Fruit fly (Drosophila melanogaster) whole organism, embryonic: ENCODE results near the gene sick.
A peak's percentile ranks its signal among the peaks of the same experiment; 100 is the strongest.

Source experiments
- Blimp-1 ChIP-seq: fragments of 200-800 bp; sonication (Bioruptor generic); optimal IDR thresholded peaks from 3 replicates; lab custom pipeline; 2018; ENCODE audit warnings: missing biosample characterization, missing genetic modification characterization, mild to moderate bottlenecking, moderate library complexity, missing genetic modification reagents
- Bteb2 ChIP-seq: fragments of 200-800 bp; sonication (Bioruptor generic); optimal IDR thresholded peaks from 2 replicates; lab custom pipeline; 2016; ENCODE audit warnings: missing biosample characterization, missing genetic modification characterization
- C15 ChIP-seq: fragments of 200-800 bp; sonication (Bioruptor generic); IDR thresholded peaks from 3 replicates; pipeline ENCODE4 v1.3.6; 2022; ENCODE audit warnings: missing biosample characterization, missing genetic modification characterization
- CG11504 ChIP-seq: fragments of 200-800 bp; sonication (Bioruptor generic); optimal IDR thresholded peaks from 3 replicates; lab custom pipeline; 2019; ENCODE audit warnings: missing biosample characterization, mild to moderate bottlenecking, missing genetic modification characterization, moderate library complexity
- CG16815 ChIP-seq: fragments of 200-800 bp; sonication (Bioruptor generic); optimal IDR thresholded peaks from 3 replicates; lab custom pipeline; 2017; ENCODE audit warnings: missing biosample characterization, mild to moderate bottlenecking, missing genetic modification characterization
- CG17361 ChIP-seq: fragments of 200-800 bp; sonication (Bioruptor generic); IDR thresholded peaks from 3 replicates; pipeline ENCODE4 v1.3.6; 2022; ENCODE audit warnings: missing biosample characterization, missing genetic modification characterization
- CG18262 ChIP-seq: fragments of 200-800 bp; optimal IDR thresholded peaks from 3 replicates; lab custom pipeline; 2019; ENCODE audit warnings: missing biosample characterization, mild to moderate bottlenecking, missing genetic modification characterization, moderate library complexity
- CG2712 ChIP-seq: fragments of 200-800 bp; optimal IDR thresholded peaks from 3 replicates; lab custom pipeline; 2019; ENCODE audit warnings: missing biosample characterization, mild to moderate bottlenecking, missing genetic modification characterization, moderate library complexity
- CG31441 ChIP-seq: fragments of 200-800 bp; sonication (Bioruptor generic); IDR thresholded peaks from 2 replicates; pipeline ENCODE4 v1.3.6; 2022; ENCODE audit warnings: missing biosample characterization, missing genetic modification characterization
- CG4360 ChIP-seq: fragments of 200-800 bp; sonication (Bioruptor generic); IDR thresholded peaks from 2 replicates; pipeline ENCODE4 v1.3.6; 2022; ENCODE audit warnings: missing biosample characterization, missing genetic modification characterization
- CG4707 ChIP-seq: fragments of 200-800 bp; sonication (Bioruptor generic); optimal IDR thresholded peaks from 2 replicates; lab custom pipeline; 2018; ENCODE audit warnings: missing biosample characterization, mild to moderate bottlenecking, missing genetic modification characterization, moderate library complexity
- CG6854 ChIP-seq: fragments of 200-800 bp; sonication (Bioruptor generic); optimal IDR thresholded peaks from 3 replicates; lab custom pipeline; 2017; ENCODE audit warnings: missing biosample characterization, mild to moderate bottlenecking, missing genetic modification characterization
- CG7839 ChIP-seq: fragments of 200-800 bp; sonication (Bioruptor generic); optimal IDR thresholded peaks from 3 replicates; lab custom pipeline; 2018; ENCODE audit warnings: missing biosample characterization, mild to moderate bottlenecking, missing genetic modification characterization, moderate library complexity
- CG8290 ChIP-seq, 3 experiments: fragments of 200-800 bp; sonication (Bioruptor generic); optimal IDR thresholded peaks; 2 replicates each; lab custom pipeline; 2016 to 2019; ENCODE audit warnings: missing biosample characterization in 3 of 3, missing genetic modification characterization in 3 of 3, mild to moderate bottlenecking in 2 of 3, moderate library complexity in 1 of 3
- CG9817 ChIP-seq: fragments of 200-800 bp; sonication (Bioruptor generic); optimal IDR thresholded peaks from 2 replicates; lab custom pipeline; 2018; ENCODE audit warnings: missing biosample characterization, mild to moderate bottlenecking, missing genetic modification characterization, moderate library complexity
- CoRest ChIP-seq: fragments of 200-800 bp; sonication (Bioruptor generic); optimal IDR thresholded peaks from 3 replicates; lab custom pipeline; 2018; ENCODE audit warnings: missing biosample characterization, mild to moderate bottlenecking, missing genetic modification characterization, moderate library complexity
- D19B ChIP-seq: fragments of 200-800 bp; sonication (Bioruptor generic); optimal IDR thresholded peaks from 2 replicates; lab custom pipeline; 2017; ENCODE audit warnings: missing biosample characterization, mild to moderate bottlenecking, missing genetic modification characterization
- Ets65A ChIP-seq: fragments of 200-800 bp; sonication (Bioruptor generic); peaks from one replicate; lab custom pipeline; 2016; ENCODE audit warnings: missing biosample characterization, missing genetic modification characterization
- Fer2 ChIP-seq: fragments of 200-800 bp; sonication (Bioruptor generic); optimal IDR thresholded peaks from 2 replicates; lab custom pipeline; 2018; ENCODE audit warnings: missing biosample characterization, mild to moderate bottlenecking, missing genetic modification characterization, moderate library complexity
- HLH4C ChIP-seq: fragments of 200-800 bp; sonication (Bioruptor generic); IDR thresholded peaks from 3 replicates; pipeline ENCODE4 v1.3.6; 2022; ENCODE audit warnings: missing biosample characterization, missing genetic modification characterization; ENCODE audit not compliant: partially characterized antibody
- HLHmδ ChIP-seq: fragments of 200-800 bp; sonication (Bioruptor generic); optimal IDR thresholded peaks from 2 replicates; lab custom pipeline; 2018; ENCODE audit warnings: missing biosample characterization, mild to moderate bottlenecking, missing genetic modification characterization, moderate library complexity
- NfI ChIP-seq: fragments of 200-800 bp; sonication (Bioruptor generic); optimal IDR thresholded peaks from 3 replicates; lab custom pipeline; 2018; ENCODE audit warnings: missing biosample characterization, mild to moderate bottlenecking, missing genetic modification characterization, moderate library complexity
- Pdp1 ChIP-seq, 2 experiments: fragments of 200-800 bp; sonication (Bioruptor generic); optimal IDR thresholded peaks; 3 replicates each; lab custom pipeline; 2016; ENCODE audit warnings: missing biosample characterization in 2 of 2, missing genetic modification characterization in 2 of 2, mild to moderate bottlenecking in 1 of 2, moderate library complexity in 1 of 2
- Ptx1 ChIP-seq: fragments of 200-800 bp; sonication (Bioruptor generic); IDR thresholded peaks from 2 replicates; pipeline ENCODE4 v1.3.6; 2022; ENCODE audit warnings: missing biosample characterization, missing genetic modification characterization
- Sox102F ChIP-seq: fragments of 200-800 bp; sonication (Bioruptor generic); optimal IDR thresholded peaks from 2 replicates; lab custom pipeline; 2018; ENCODE audit warnings: missing biosample characterization, mild to moderate bottlenecking, missing genetic modification characterization, moderate library complexity
- Ssrp ChIP-seq: fragments of 200-800 bp; sonication (Bioruptor generic); optimal IDR thresholded peaks from 2 replicates; lab custom pipeline; 2018; ENCODE audit warnings: missing biosample characterization, mild to moderate bottlenecking, missing genetic modification characterization, moderate library complexity
- Stat92E ChIP-seq, 3 experiments: fragments of >200 bp in 2 of 3; fragments of 200-800 bp in 1 of 3; sonication (Bioruptor generic) in 1 of 3; optimal IDR thresholded peaks; 2 replicates each; lab custom pipeline; 2017 to 2019; ENCODE audit warnings: missing biosample characterization in 3 of 3, missing genetic modification characterization in 3 of 3, mild to moderate bottlenecking in 1 of 3, moderate library complexity in 1 of 3
- abd-A ChIP-seq: fragments of 200-800 bp; sonication (Bioruptor generic); optimal IDR thresholded peaks from 3 replicates; lab custom pipeline; 2019; ENCODE audit warnings: missing biosample characterization, mild to moderate bottlenecking, missing genetic modification characterization, moderate library complexity
- bcd ChIP-seq: fragments of 200-800 bp; sonication (Bioruptor generic); optimal IDR thresholded peaks from 2 replicates; lab custom pipeline; 2017; ENCODE audit warnings: missing biosample characterization, mild to moderate bottlenecking, missing genetic modification characterization
- bsh ChIP-seq, 2 experiments: fragments of 200-800 bp; sonication (Bioruptor generic); optimal IDR thresholded peaks; 2 replicates each; lab custom pipeline; 2017 to 2018; ENCODE audit warnings: mild to moderate bottlenecking in 2 of 2, missing biosample characterization in 2 of 2, missing genetic modification characterization in 2 of 2, moderate library complexity in 1 of 2
- cad ChIP-seq: fragments of >200 bp; optimal IDR thresholded peaks from 2 replicates; lab custom pipeline; 2017; ENCODE audit warnings: missing biosample characterization, missing genetic modification characterization
- cg ChIP-seq: fragments of 200-800 bp; sonication (Bioruptor generic); optimal IDR thresholded peaks from 3 replicates; lab custom pipeline; 2019; ENCODE audit warnings: missing biosample characterization, mild to moderate bottlenecking, missing genetic modification characterization, moderate library complexity
- chinmo ChIP-seq: fragments of 200-800 bp; sonication (Bioruptor generic); IDR thresholded peaks from 4 replicates; pipeline ENCODE4 v1.3.6; 2022; ENCODE audit warnings: missing biosample characterization, missing genetic modification characterization; ENCODE audit not compliant: partially characterized antibody
- crol ChIP-seq: fragments of 200-800 bp; sonication (Bioruptor generic); IDR thresholded peaks from 2 replicates; pipeline ENCODE4 v1.3.6; 2022; ENCODE audit warnings: missing biosample characterization, missing genetic modification characterization
- gem ChIP-seq: fragments of 200-800 bp; sonication (Bioruptor generic); optimal IDR thresholded peaks from 2 replicates; lab custom pipeline; 2019; ENCODE audit warnings: missing biosample characterization, mild to moderate bottlenecking, missing genetic modification characterization, moderate library complexity
- grau ChIP-seq: fragments of 200-800 bp; optimal IDR thresholded peaks from 3 replicates; lab custom pipeline; 2019; ENCODE audit warnings: missing biosample characterization, mild to moderate bottlenecking, missing genetic modification characterization, moderate library complexity
- jumu ChIP-seq: fragments of 200-800 bp; sonication (Bioruptor generic); optimal IDR thresholded peaks from 3 replicates; lab custom pipeline; 2016; ENCODE audit warnings: missing biosample characterization, missing genetic modification characterization
- luna ChIP-seq: fragments of 200-800 bp; sonication (Bioruptor generic); optimal IDR thresholded peaks from 2 replicates; lab custom pipeline; 2016; ENCODE audit warnings: missing biosample characterization, missing genetic modification characterization
- nmo ChIP-seq: fragments of 200-800 bp; sonication (Bioruptor generic); optimal IDR thresholded peaks from 2 replicates; lab custom pipeline; 2018; ENCODE audit warnings: missing biosample characterization, mild to moderate bottlenecking, missing genetic modification characterization, moderate library complexity
- pfk ChIP-seq: fragments of 200-800 bp; sonication (Bioruptor generic); optimal IDR thresholded peaks from 2 replicates; lab custom pipeline; 2018; ENCODE audit warnings: missing biosample characterization, mild to moderate bottlenecking, missing genetic modification characterization, moderate library complexity
- phol ChIP-seq: fragments of 200-800 bp; sonication (Bioruptor generic); optimal IDR thresholded peaks from 3 replicates; lab custom pipeline; 2018; ENCODE audit warnings: missing biosample characterization, mild to moderate bottlenecking, missing genetic modification characterization, moderate library complexity
- pnt ChIP-seq: fragments of 200-800 bp; sonication (Bioruptor generic); optimal IDR thresholded peaks from 3 replicates; lab custom pipeline; 2016; ENCODE audit warnings: missing biosample characterization, missing genetic modification characterization
- pros ChIP-seq: fragments of 200-800 bp; sonication (Bioruptor generic); optimal IDR thresholded peaks from 3 replicates; lab custom pipeline; 2019; ENCODE audit warnings: missing biosample characterization, mild to moderate bottlenecking, missing genetic modification characterization, moderate library complexity
- row ChIP-seq: fragments of 200-800 bp; sonication (Bioruptor generic); IDR thresholded peaks from 3 replicates; pipeline ENCODE4 v1.3.6; 2022; ENCODE audit warnings: missing biosample characterization, missing genetic modification characterization
- sens ChIP-seq: fragments of 200-800 bp; sonication (Bioruptor generic); peaks from one replicate; lab custom pipeline; 2016; ENCODE audit warnings: missing biosample characterization, missing genetic modification characterization

Gene sick

dm6 chr2L:19850928-19851327 is 54.8 kb downstream of the sick start:
- TF ChIP-seq CG9817 (tag; lab: Kevin White, UChicago) (no peak), crol (peak; percentile 53; the same call in 1 of the 2 replicates), abd-A (tag; lab: Kevin White, UChicago) (peak; percentile 72)

dm6 chr2L:19855235-19855634 is 59.1 kb downstream of the sick start:
- TF ChIP-seq pnt (GFP tag; lab: Kevin White, UChicago): no peak
- TF ChIP-seq nmo: peak; percentile 12
- peak; percentile 60 for TF ChIP-seq row
- peak; percentile 34 for TF ChIP-seq sens (GFP tag; lab: Kevin White, UChicago)
- TF ChIP-seq CG2712 (tag; lab: Kevin White, UChicago): peak; percentile 9
- TF ChIP-seq grau (tag; lab: Kevin White, UChicago): peak; percentile 11
- peak; percentile 52 for TF ChIP-seq D19B
- TF ChIP-seq Ptx1: 0 out of 2 replicates have a peak, but pooled peaks have one; percentile 0
- no peak for TF ChIP-seq CG16815 (GFP tag; lab: Kevin White, UChicago)
- peak; percentile 31 for TF ChIP-seq Sox102F (GFP tag; lab: Kevin White, UChicago)
- peak; percentile 45 for TF ChIP-seq Blimp-1 (GFP tag; lab: Kevin White, UChicago)
- TF ChIP-seq CoRest: peak; percentile 18
- peak; percentile 34 for TF ChIP-seq CG11504 (tag; lab: Kevin White, UChicago)
- peak; percentile 0 for TF ChIP-seq CG7839 (tag; lab: Kevin White, UChicago)
- TF ChIP-seq bsh (GFP tag; optimal IDR thresholded peaks at IDR 0.05; lab: Kevin White, UChicago): peak in 1 of 2 experiments; percentile 10
- TF ChIP-seq pros (GFP tag; lab: Kevin White, UChicago): no peak
- TF ChIP-seq gem (tag; lab: Kevin White, UChicago): peak; percentile 51
- no peak for TF ChIP-seq CG6854

- TF ChIP-seq Ets65A (peak; percentile 95), Ssrp (no peak)
These were observed 63.6 kb downstream of the sick start for dm6 chr2L:19859746-19860145.

- TF ChIP-seq C15 (GFP tag; lab: Robert Waterston, UW) (peak; percentile 72; the same call in 2 of the 3 replicates), bcd (peak; percentile 90), cad (GFP tag; lab: Kevin White, UChicago) (no peak), jumu (GFP tag; lab: Kevin White, UChicago) (peak; percentile 94), phol (tag; lab: Kevin White, UChicago) (peak; percentile 91), Pdp1 (GFP tag; optimal IDR thresholded peaks at IDR 0.05; lab: Kevin White, UChicago) (peak; percentile 93 to 94), Fer2 (tag; lab: Kevin White, UChicago) (peak; percentile 72), abd-A (tag; lab: Kevin White, UChicago) (no peak), HLH4C (GFP tag; lab: Robert Waterston, UW) (no peak), Bteb2 (GFP tag; lab: Kevin White, UChicago) (peak; percentile 95), CG4360 (GFP tag; lab: Robert Waterston, UW) (peak; percentile 77), luna (GFP tag; lab: Kevin White, UChicago) (peak; percentile 82), pfk (no peak), CG4707 (GFP tag; lab: Kevin White, UChicago) (peak; percentile 87), NfI (peak; percentile 93), CG18262 (tag; lab: Kevin White, UChicago) (peak; percentile 94), chinmo (GFP tag; lab: Robert Waterston, UW) (peak; percentile 70; the same call in 1 of the 4 replicates), Stat92E (GFP tag; optimal IDR thresholded peaks at IDR 0.05; lab: Kevin White, UChicago) (peak in 1 of 3 experiments; percentile 47), CG17361 (GFP tag; lab: Robert Waterston, UW) (peak; percentile 95), HLHmδ (GFP tag; lab: Kevin White, UChicago) (no peak), CG31441 (peak; percentile 96), cg (GFP tag; lab: Kevin White, UChicago) (no peak), CG8290 (GFP tag; optimal IDR thresholded peaks at IDR 0.05; lab: Kevin White, UChicago) (peak; percentile 86), CG8290 (tag; optimal IDR thresholded peaks at IDR 0.05; lab: Kevin White, UChicago) (peak; percentile 8 to 97)
These were observed 69.4 kb downstream of the sick start for dm6 chr2L:19865539-19866068.
